Fruit fly (Drosophila melanogaster) whole organism, embryonic: ENCODE data around the gene CG6901.

Source experiments
- Asciz ChIP-seq: fragments of 200-800 bp; sonication (Bioruptor generic); optimal IDR thresholded peaks from 2 replicates; lab custom pipeline; 2017; ENCODE audit warnings: missing biosample characterization, mild to moderate bottlenecking, missing genetic modification characterization, missing genetic modification reagents
- Atf3 ChIP-seq: fragments of 200-800 bp; sonication (Bioruptor generic); optimal IDR thresholded peaks from 3 replicates; lab custom pipeline; 2016; ENCODE audit warnings: missing biosample characterization, missing genetic modification characterization
- B-H1 ChIP-seq: fragments of 200-800 bp; sonication (Bioruptor generic); IDR thresholded peaks from 3 replicates; pipeline ENCODE4 v1.3.6; 2022; ENCODE audit warnings: missing biosample characterization, missing genetic modification characterization
- Bteb2 ChIP-seq: fragments of 200-800 bp; sonication (Bioruptor generic); optimal IDR thresholded peaks from 2 replicates; lab custom pipeline; 2016; ENCODE audit warnings: missing biosample characterization, missing genetic modification characterization
- CG10209 ChIP-seq: fragments of 200-800 bp; sonication (Bioruptor generic); optimal IDR thresholded peaks from 3 replicates; lab custom pipeline; 2017; ENCODE audit warnings: missing biosample characterization, mild to moderate bottlenecking, missing genetic modification characterization, missing genetic modification reagents
- CG10431 ChIP-seq: fragments of 200-800 bp; sonication (Bioruptor generic); optimal IDR thresholded peaks from 3 replicates; lab custom pipeline; 2018; ENCODE audit warnings: missing biosample characterization, mild to moderate bottlenecking, missing genetic modification characterization
- CG10654 ChIP-seq: fragments of 200-800 bp; sonication (Bioruptor generic); optimal IDR thresholded peaks from 2 replicates; lab custom pipeline; 2016; ENCODE audit warnings: missing biosample characterization, missing genetic modification characterization
- CG10979 ChIP-seq: fragments of 200-800 bp; sonication (Bioruptor generic); optimal IDR thresholded peaks from 2 replicates; lab custom pipeline; 2018; ENCODE audit warnings: missing biosample characterization, mild to moderate bottlenecking, missing genetic modification characterization, moderate library complexity
- CG11560 ChIP-seq: fragments of 200-800 bp; sonication (Bioruptor generic); IDR thresholded peaks from 3 replicates; pipeline ENCODE4 v1.3.6; 2022; ENCODE audit warnings: missing biosample characterization, missing genetic modification characterization
- CG14710 ChIP-seq: fragments of 200-800 bp; sonication (Bioruptor generic); optimal IDR thresholded peaks from 3 replicates; lab custom pipeline; 2019; ENCODE audit warnings: missing biosample characterization, mild to moderate bottlenecking, missing genetic modification characterization, moderate library complexity
- CG15514 ChIP-seq: fragments of 200-800 bp; sonication (Bioruptor generic); optimal IDR thresholded peaks from 3 replicates; lab custom pipeline; 2017; ENCODE audit warnings: missing biosample characterization, missing genetic modification characterization, mild to moderate bottlenecking, moderate library complexity, missing genetic modification reagents
- CG34422 ChIP-seq: fragments of 200-800 bp; sonication (Bioruptor generic); IDR thresholded peaks from 3 replicates; pipeline ENCODE4 v1.3.6; 2022; ENCODE audit warnings: missing biosample characterization, missing genetic modification characterization
- CG3847 ChIP-seq: fragments of 200-800 bp; sonication (Bioruptor generic); IDR thresholded peaks from 2 replicates; pipeline ENCODE4 v1.3.6; 2022; ENCODE audit warnings: missing biosample characterization, missing genetic modification characterization
- CG42726 ChIP-seq: fragments of 200-800 bp; sonication (Bioruptor generic); IDR thresholded peaks from 2 replicates; pipeline ENCODE4 v1.3.6; 2022; ENCODE audit warnings: missing biosample characterization, missing genetic modification characterization; ENCODE audit not compliant: partially characterized antibody
- CG4424 ChIP-seq: fragments of 200-800 bp; sonication (Bioruptor generic); optimal IDR thresholded peaks from 3 replicates; lab custom pipeline; 2016; ENCODE audit warnings: missing biosample characterization, missing genetic modification characterization
- CG4730 ChIP-seq: fragments of 200-800 bp; sonication (Bioruptor generic); IDR thresholded peaks from 2 replicates; pipeline ENCODE4 v1.3.6; 2022; ENCODE audit warnings: missing biosample characterization, missing genetic modification characterization
- CG6854 ChIP-seq: fragments of 200-800 bp; sonication (Bioruptor generic); optimal IDR thresholded peaks from 3 replicates; lab custom pipeline; 2017; ENCODE audit warnings: missing biosample characterization, mild to moderate bottlenecking, missing genetic modification characterization
- CG7271 ChIP-seq: fragments of 200-800 bp; sonication (Bioruptor generic); optimal IDR thresholded peaks from 2 replicates; lab custom pipeline; 2018; ENCODE audit warnings: missing biosample characterization, mild to moderate bottlenecking, missing genetic modification characterization, moderate library complexity
- CG7357 ChIP-seq: fragments of 200-800 bp; sonication (Bioruptor generic); IDR thresholded peaks from 3 replicates; pipeline ENCODE4 v1.3.6; 2022; ENCODE audit warnings: missing biosample characterization, missing genetic modification characterization
- CG7928 ChIP-seq: fragments of 200-800 bp; sonication (Bioruptor generic); optimal IDR thresholded peaks from 2 replicates; lab custom pipeline; 2017; ENCODE audit warnings: missing biosample characterization, mild to moderate bottlenecking, missing genetic modification characterization
- CG8359 ChIP-seq: fragments of 200-800 bp; sonication (Bioruptor generic); optimal IDR thresholded peaks from 2 replicates; lab custom pipeline; 2017; ENCODE audit warnings: missing biosample characterization, mild to moderate bottlenecking, missing genetic modification characterization, borderline replicate concordance
- Dip3 ChIP-seq: fragments of 200-800 bp; sonication (Bioruptor generic); optimal IDR thresholded peaks from 3 replicates; lab custom pipeline; 2016; ENCODE audit warnings: missing biosample characterization, missing genetic modification characterization
- Ets97D ChIP-seq: fragments of 200-800 bp; sonication (Bioruptor generic); optimal IDR thresholded peaks from 3 replicates; lab custom pipeline; 2016; ENCODE audit warnings: missing biosample characterization, missing genetic modification characterization
- HLH4C ChIP-seq: fragments of 200-800 bp; sonication (Bioruptor generic); IDR thresholded peaks from 3 replicates; pipeline ENCODE4 v1.3.6; 2022; ENCODE audit warnings: missing biosample characterization, missing genetic modification characterization; ENCODE audit not compliant: partially characterized antibody
- HLH54F ChIP-seq: fragments of 200-800 bp; sonication (Bioruptor generic); optimal IDR thresholded peaks from 3 replicates; lab custom pipeline; 2016; ENCODE audit warnings: missing biosample characterization, missing genetic modification characterization
- HmgD ChIP-seq: fragments of 200-800 bp; sonication (Bioruptor generic); optimal IDR thresholded peaks from 3 replicates; lab custom pipeline; 2016; ENCODE audit warnings: missing biosample characterization, missing genetic modification characterization
- NK7.1 ChIP-seq: fragments of 200-800 bp; sonication (Bioruptor generic); optimal IDR thresholded peaks from 3 replicates; lab custom pipeline; 2016; ENCODE audit warnings: missing biosample characterization, missing genetic modification characterization
- Nf-YB ChIP-seq: fragments of 200-800 bp; sonication (Bioruptor generic); optimal IDR thresholded peaks from 3 replicates; lab custom pipeline; 2019; ENCODE audit warnings: missing biosample characterization, mild to moderate bottlenecking, missing genetic modification characterization, moderate library complexity
- TFAM ChIP-seq: fragments of 200-800 bp; sonication (Bioruptor generic); optimal IDR thresholded peaks from 2 replicates; lab custom pipeline; 2017; ENCODE audit warnings: missing biosample characterization, missing genetic modification characterization, inconsistent platforms
- Usf ChIP-seq: fragments of 200-800 bp; sonication (Bioruptor generic); optimal IDR thresholded peaks from 2 replicates; lab custom pipeline; 2017; ENCODE audit warnings: missing genotype, missing biosample characterization, missing genetic modification characterization
- ac ChIP-seq: fragments of 200-800 bp; sonication (Bioruptor generic); optimal IDR thresholded peaks from 3 replicates; lab custom pipeline; 2017; ENCODE audit warnings: missing biosample characterization, mild to moderate bottlenecking, missing genetic modification characterization
- al ChIP-seq: fragments of 200-800 bp; sonication (Bioruptor generic); IDR thresholded peaks from 2 replicates; pipeline ENCODE4 v1.3.6; 2022; ENCODE audit warnings: missing biosample characterization, missing genetic modification characterization
- caup ChIP-seq: fragments of 200-800 bp; sonication (Bioruptor generic); optimal IDR thresholded peaks from 3 replicates; lab custom pipeline; 2017; ENCODE audit warnings: missing biosample characterization, mild to moderate bottlenecking, missing genetic modification characterization, moderate library complexity; ENCODE audit not compliant: severe bottlenecking
- chif ChIP-seq, 2 experiments: fragments of 200-800 bp; sonication (Bioruptor generic); optimal IDR thresholded peaks; 3 replicates each; lab custom pipeline; 2016; ENCODE audit warnings: missing biosample characterization in 2 of 2, missing genetic modification characterization in 2 of 2
- dan ChIP-seq: fragments of 200-800 bp; sonication (Bioruptor generic); IDR thresholded peaks from 2 replicates; pipeline ENCODE4 v1.3.6; 2022; ENCODE audit warnings: missing biosample characterization, missing genetic modification characterization
- dimm ChIP-seq: fragments of 200-800 bp; sonication (Bioruptor generic); IDR thresholded peaks from 2 replicates; pipeline ENCODE4 v1.3.6; 2022; ENCODE audit warnings: missing biosample characterization, missing genetic modification characterization
- eyg ChIP-seq: fragments of 200-800 bp; sonication (Bioruptor generic); optimal IDR thresholded peaks from 3 replicates; lab custom pipeline; 2016; ENCODE audit warnings: missing biosample characterization, missing genetic modification characterization
- gfzf ChIP-seq: fragments of 200-800 bp; sonication (Bioruptor generic); optimal IDR thresholded peaks from 2 replicates; lab custom pipeline; 2016; ENCODE audit warnings: missing biosample characterization, mild to moderate bottlenecking, missing genetic modification characterization, moderate library complexity
- ham ChIP-seq: fragments of 200-800 bp; sonication (Bioruptor generic); IDR thresholded peaks from 2 replicates; pipeline ENCODE4 v1.3.6; 2022; ENCODE audit warnings: missing biosample characterization, missing genetic modification characterization
- kay ChIP-seq: fragments of 200-800 bp; sonication (Bioruptor generic); optimal IDR thresholded peaks from 2 replicates; lab custom pipeline; 2016; ENCODE audit warnings: missing biosample characterization, missing genetic modification characterization
- klu ChIP-seq: fragments of 200-800 bp; sonication (Bioruptor generic); IDR thresholded peaks from 2 replicates; pipeline ENCODE4 v1.3.6; 2022; ENCODE audit warnings: missing biosample characterization, missing genetic modification characterization
- otp ChIP-seq: fragments of 200-800 bp; sonication (Bioruptor generic); IDR thresholded peaks from 3 replicates; pipeline ENCODE4, ENCODE4 v1.3.6; 2022; ENCODE audit warnings: missing biosample characterization, missing genetic modification characterization
- pnt ChIP-seq: fragments of 200-800 bp; sonication (Bioruptor generic); optimal IDR thresholded peaks from 3 replicates; lab custom pipeline; 2016; ENCODE audit warnings: missing biosample characterization, missing genetic modification characterization
- prd ChIP-seq, 3 experiments: fragments of >200 bp in 2 of 3; fragments of 200-800 bp in 1 of 3; sonication (Bioruptor generic) in 1 of 3; optimal IDR thresholded peaks in 2 of 3; IDR thresholded peaks in 1 of 3; 2 replicates in 2 of 3; 3 replicates in 1 of 3; pipeline versions ENCODE4 v1.3.6 to Lab custom; 2017 to 2022; ENCODE audit warnings: missing biosample characterization in 1 of 3, missing genetic modification characterization in 1 of 3
- sc ChIP-seq, 3 experiments: fragments of >200 bp in 2 of 3; fragments of 200-800 bp in 1 of 3; sonication (Bioruptor generic) in 1 of 3; optimal IDR thresholded peaks; 2 replicates in 2 of 3; 3 replicates in 1 of 3; lab custom pipeline; 2017; ENCODE audit warnings: mild to moderate bottlenecking in 1 of 3, missing biosample characterization in 1 of 3, missing genetic modification characterization in 1 of 3, missing genetic modification reagents in 1 of 3
- sob ChIP-seq: fragments of 200-800 bp; sonication (Bioruptor generic); IDR thresholded peaks from 2 replicates; pipeline ENCODE4 v1.3.6; 2022; ENCODE audit warnings: missing biosample characterization, missing genetic modification characterization
- tin ChIP-seq: fragments of 200-800 bp; sonication (Bioruptor generic); optimal IDR thresholded peaks from 3 replicates; lab custom pipeline; 2016; ENCODE audit warnings: missing biosample characterization, missing genetic modification characterization
- ttk ChIP-seq: fragments of 200-800 bp; sonication (Bioruptor generic); IDR thresholded peaks from 2 replicates; pipeline ENCODE4 v2.1.2; 2022; ENCODE audit warnings: missing biosample characterization, missing genetic modification characterization
- tup ChIP-seq: fragments of 200-800 bp; sonication (Bioruptor generic); optimal IDR thresholded peaks from 2 replicates; lab custom pipeline; 2016; ENCODE audit warnings: missing biosample characterization, mild to moderate bottlenecking, missing genetic modification characterization, moderate library complexity
- zfh2 ChIP-seq: fragments of 200-800 bp; sonication (Bioruptor generic); optimal IDR thresholded peaks from 2 replicates; lab custom pipeline; 2016; ENCODE audit warnings: missing biosample characterization, missing genetic modification characterization

The CG6901 gene

DNA sequence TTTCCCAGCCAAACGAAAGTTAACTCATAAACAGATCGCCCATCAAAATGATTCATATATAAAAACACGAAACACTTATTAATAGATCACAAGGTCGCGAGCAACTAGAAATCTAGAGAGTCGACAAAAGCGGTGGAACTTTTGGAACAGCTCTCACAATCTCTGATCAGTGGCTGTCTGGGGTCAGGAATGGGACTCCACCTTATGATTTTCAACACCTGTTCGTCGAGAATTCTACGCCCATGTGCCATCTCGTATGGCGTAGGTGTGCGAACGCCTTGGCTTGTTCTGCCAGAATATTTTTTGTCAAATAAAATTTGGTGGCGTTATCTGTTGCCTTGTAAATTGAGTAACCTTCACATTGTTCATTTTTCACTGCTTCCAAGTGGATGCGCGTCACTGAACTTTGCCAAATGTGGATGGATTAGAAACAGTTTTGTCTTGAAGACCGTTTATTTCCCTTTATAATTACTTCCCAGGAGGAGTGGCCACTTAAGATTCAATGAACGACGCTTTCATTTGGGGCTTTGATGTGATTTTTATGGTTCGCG lies 32.3 kb downstream of the CG6901 start (continued):
- TF ChIP-seq al (GFP tag; lab: Robert Waterston, UW): peak; percentile 48; the same call in 1 of the 2 replicates
- TF ChIP-seq HLH54F (GFP tag; lab: Kevin White, UChicago): peak; percentile 61
- peak; percentile 1 for TF ChIP-seq Usf (GFP tag; lab: Kevin White, UChicago)
- peak; percentile 66 for TF ChIP-seq caup (GFP tag; lab: Kevin White, UChicago)
- TF ChIP-seq klu (GFP tag; lab: Robert Waterston, UW): 0 out of 2 replicates have a peak, but pooled peaks have one; percentile 41
- TF ChIP-seq CG11560 (tag; lab: Robert Waterston, UW): no peak
- no peak for TF ChIP-seq CG8359 (GFP tag; lab: Kevin White, UChicago)
- TF ChIP-seq CG7271 (tag; lab: Kevin White, UChicago): no peak
- TF ChIP-seq eyg (GFP tag; lab: Kevin White, UChicago): no peak
- TF ChIP-seq CG10979 (tag; lab: Kevin White, UChicago): no peak
- no peak for TF ChIP-seq ham (GFP tag; lab: Robert Waterston, UW)
- no peak for TF ChIP-seq Ets97D (GFP tag; lab: Kevin White, UChicago)
- TF ChIP-seq tin (GFP tag; lab: Kevin White, UChicago): no peak
- TF ChIP-seq chif (GFP tag; optimal IDR thresholded peaks at IDR 0.05; lab: Kevin White, UChicago): no peak
- no peak for TF ChIP-seq ttk (GFP tag; lab: Robert Waterston, UW)
- no peak for TF ChIP-seq tup
- no peak for TF ChIP-seq ac (GFP tag; lab: Kevin White, UChicago)
- no peak for TF ChIP-seq CG14710 (tag; lab: Kevin White, UChicago)
- TF ChIP-seq gfzf (GFP tag; lab: Kevin White, UChicago): no peak
- TF ChIP-seq otp (GFP tag; lab: Robert Waterston, UW): no peak
- TF ChIP-seq B-H1 (GFP tag; lab: Robert Waterston, UW): no peak
- no peak for TF ChIP-seq Bteb2 (GFP tag; lab: Kevin White, UChicago)
- no peak for TF ChIP-seq CG6854 (GFP tag; lab: Kevin White, UChicago)
- no peak for TF ChIP-seq TFAM (GFP tag; lab: Kevin White, UChicago)
- no peak for TF ChIP-seq HmgD (GFP tag; lab: Kevin White, UChicago)
- no peak for TF ChIP-seq CG34422 (GFP tag; lab: Robert Waterston, UW)
- no peak for TF ChIP-seq CG4730 (GFP tag; lab: Robert Waterston, UW)
- no peak for TF ChIP-seq Atf3
- no peak for TF ChIP-seq CG4424 (GFP tag; lab: Kevin White, UChicago)
- TF ChIP-seq Dip3: peak; percentile 37
- TF ChIP-seq CG10209: no peak
- peak; percentile 63 for TF ChIP-seq sob (GFP tag; lab: Robert Waterston, UW)
- no peak for TF ChIP-seq kay (GFP tag; lab: Kevin White, UChicago)
- TF ChIP-seq sc (optimal IDR thresholded peaks at IDR 0.05; lab: Kevin White, UChicago): no peak
- TF ChIP-seq sc (GFP tag; optimal IDR thresholded peaks at IDR 0.05; lab: Kevin White, UChicago): no peak
- TF ChIP-seq NK7.1 (GFP tag; lab: Kevin White, UChicago): no peak
- TF ChIP-seq pnt (GFP tag; lab: Kevin White, UChicago): no peak
- no peak for TF ChIP-seq CG10654 (GFP tag; lab: Kevin White, UChicago)
- peak; percentile 30 for TF ChIP-seq CG15514 (GFP tag; lab: Kevin White, UChicago)
- no peak for TF ChIP-seq Nf-YB (GFP tag; lab: Kevin White, UChicago)
- TF ChIP-seq Asciz (GFP tag; lab: Kevin White, UChicago): no peak
- TF ChIP-seq dimm (GFP tag; lab: Robert Waterston, UW): no peak
- no peak for TF ChIP-seq HLH4C
- TF ChIP-seq CG10431 (GFP tag; lab: Kevin White, UChicago): no peak
- no peak for TF ChIP-seq prd (optimal IDR thresholded peaks at IDR 0.05; lab: Kevin White, UChicago)
- no peak for TF ChIP-seq prd (GFP tag; IDR thresholded peaks at IDR 0.05; lab: Robert Waterston, UW)
- TF ChIP-seq dan (GFP tag; lab: Robert Waterston, UW): no peak
- peak; percentile 43; the same call in 1 of the 2 replicates for TF ChIP-seq CG3847 (GFP tag; lab: Robert Waterston, UW)
- no peak for TF ChIP-seq CG42726 (GFP tag; lab: Robert Waterston, UW)
- TF ChIP-seq CG7357: no peak
- TF ChIP-seq zfh2 (GFP tag; lab: Kevin White, UChicago): peak; percentile 67
- no peak for TF ChIP-seq CG7928 (GFP tag; lab: Kevin White, UChicago)
